Worm (Caenorhabditis elegans): ENCODE data around the gene tald-1.

Gene tald-1

ce11 chrIV:4360497-4360896, 26.0 kb upstream of the tald-1 start, which contains the start of gene F55F10.1:
Gene F55F10.1, plus strand, starts transcription at chrIV:4360837.
- TF ChIP-seq lir-3 (tag; optimal IDR thresholded peaks at IDR 0.05; ENCODE audit: poor library complexity) (no peak), lin-35 (GFP tag; optimal IDR thresholded peaks at IDR 0.05) (peak; percentile 81 to 85), nhr-12 (tag; optimal IDR thresholded peaks at IDR 0.05) (no peak), dsc-1 (tag; optimal IDR thresholded peaks at IDR 0.05) (no peak), C04F5.9 (tag; optimal IDR thresholded peaks at IDR 0.05) (peak; percentile 20), nhr-47 (tag; optimal IDR thresholded peaks at IDR 0.05) (peak; percentile 86), irx-1 (tag; optimal IDR thresholded peaks at IDR 0.05) (peak; percentile 53), nhr-19 (GFP tag; conservative IDR thresholded peaks at IDR 0.05) (peak; percentile 65), grh-1 (GFP tag; IDR thresholded peaks at IDR 0.05) (peak; percentile 49), jun-1 (tag; optimal IDR thresholded peaks at IDR 0.05) (peak; percentile 77), snpc-4 (tag; optimal IDR thresholded peaks at IDR 0.05) (peak; percentile 56), zip-4 (GFP tag; optimal IDR thresholded peaks at IDR 0.05) (peak; percentile 46), fkh-8 (tag; optimal IDR thresholded peaks at IDR 0.05) (peak; percentile 27), xbp-1 (tag; optimal IDR thresholded peaks at IDR 0.05) (peak; percentile 79), nhr-20 (tag; optimal IDR thresholded peaks at IDR 0.05) (peak; percentile 66), nhr-28 (tag; optimal IDR thresholded peaks at IDR 0.05) (no peak), sox-4 (tag; optimal IDR thresholded peaks at IDR 0.05) (peak; percentile 59), zag-1 (tag; optimal IDR thresholded peaks at IDR 0.05) (peak; percentile 27), snu-23 (GFP tag; optimal IDR thresholded peaks at IDR 0.05) (peak; percentile 84), unc-62 (GFP tag; optimal IDR thresholded peaks at IDR 0.05) (no peak), ceh-8 (GFP tag; optimal IDR thresholded peaks at IDR 0.05) (no peak), fkh-10 (GFP tag; optimal IDR thresholded peaks at IDR 0.05) (no peak), unc-98 (GFP tag; IDR thresholded peaks at IDR 0.05) (no peak), F16B12.6 (tag; optimal IDR thresholded peaks at IDR 0.05) (peak; percentile 47), ceh-90 (tag; optimal IDR thresholded peaks at IDR 0.05) (peak; percentile 29), mab-9 (GFP tag; IDR thresholded peaks at IDR 0.05) (no peak), lin-39 (tag; optimal IDR thresholded peaks at IDR 0.05) (peak; percentile 63), tbx-2 (tag; optimal IDR thresholded peaks at IDR 0.05) (peak; percentile 77), ceh-82 (tag; optimal IDR thresholded peaks at IDR 0.05) (peak; percentile 50 to 78 (median 72)), nhr-90 (tag; optimal IDR thresholded peaks at IDR 0.05; ENCODE audit: poor library complexity) (peak; percentile 61), elt-2 (tag; optimal IDR thresholded peaks at IDR 0.05) (peak; percentile 25), isw-1 (GFP tag; IDR thresholded peaks at IDR 0.05) (peak; percentile 64), efl-1 (optimal IDR thresholded peaks at IDR 0.05) (peak; percentile 77 to 87), efl-1 (GFP tag; optimal IDR thresholded peaks at IDR 0.05 in 1 of 2) (peak; percentile 85 to 98), ceh-63 (GFP tag; optimal IDR thresholded peaks at IDR 0.05) (no peak), unc-86 (tag; optimal IDR thresholded peaks at IDR 0.05) (peak; percentile 66), lin-13 (GFP tag; optimal IDR thresholded peaks at IDR 0.05) (peak; percentile 15), lsy-2 (tag; optimal IDR thresholded peaks at IDR 0.05) (peak; percentile 85 to 86), nhr-84 (tag; optimal IDR thresholded peaks at IDR 0.05) (no peak), nhr-71 (tag; optimal IDR thresholded peaks at IDR 0.05) (peak; percentile 87), dpl-1 (GFP tag; optimal IDR thresholded peaks at IDR 0.05) (peak; percentile 76 to 84 (median 83)), unc-130 (tag; optimal IDR thresholded peaks at IDR 0.05) (peak; percentile 80), skn-1 (tag; optimal IDR thresholded peaks at IDR 0.05) (peak; percentile 60), nhr-237 (tag; optimal IDR thresholded peaks at IDR 0.05) (peak; percentile 12), sup-37 (GFP tag; optimal IDR thresholded peaks at IDR 0.05) (no peak), egl-13 (tag; optimal IDR thresholded peaks at IDR 0.05) (peak; percentile 17), swsn-7 (tag; optimal IDR thresholded peaks at IDR 0.05) (peak; percentile 80), lin-15B (tag; optimal IDR thresholded peaks at IDR 0.05) (peak; percentile 8), aly-2 (tag; optimal IDR thresholded peaks at IDR 0.05) (peak; percentile 11), nhr-85 (tag) (peak; percentile 84), mdl-1 (tag; optimal IDR thresholded peaks at IDR 0.05) (peak in 1 of 2 experiments; percentile 19), C16A3.4 (tag; optimal IDR thresholded peaks at IDR 0.05) (peak; percentile 48), elt-3 (tag; optimal IDR thresholded peaks at IDR 0.05) (peak in 2 of 6 experiments; percentile 8 to 57), fos-1 (tag; optimal IDR thresholded peaks at IDR 0.05) (no peak)

Data from whole organism, L1 larva.